Worm (Caenorhabditis elegans): ENCODE measurements around the gene F53A2.3.

DNA sequence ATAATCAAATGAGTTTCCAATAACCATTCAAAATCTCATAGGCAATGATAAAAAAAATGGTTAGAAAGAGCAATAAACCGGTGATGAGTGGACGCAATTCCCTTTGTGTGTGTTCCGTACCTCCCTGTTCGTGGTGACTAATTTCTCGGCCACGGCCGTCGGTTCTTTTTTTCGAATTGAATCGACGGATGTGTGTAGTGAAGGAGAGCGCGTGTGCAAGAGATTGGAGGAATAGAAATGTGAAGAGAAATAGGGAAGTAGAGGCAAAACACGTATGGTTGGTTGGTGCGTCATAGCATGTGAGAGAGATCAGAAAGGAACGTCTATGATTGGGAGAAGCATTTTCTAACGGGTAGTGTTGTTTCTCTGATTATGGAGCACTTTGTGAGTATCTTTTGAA, 20.3 kb upstream of the F53A2.3 start:
- TF ChIP-seq nhr-28 (tag; optimal IDR thresholded peaks at IDR 0.05) (no peak), mep-1 (tag; optimal IDR thresholded peaks at IDR 0.05) (peak; percentile 45), nhr-12 (tag; optimal IDR thresholded peaks at IDR 0.05) (no peak), elt-3 (tag; optimal IDR thresholded peaks at IDR 0.05) (no peak), drap-1 (GFP tag; optimal IDR thresholded peaks at IDR 0.05) (no peak), unc-39 (tag; optimal IDR thresholded peaks at IDR 0.05) (no peak)

Data from whole organism, mixed stage, embryonic.